Fruit fly (Drosophila melanogaster): ENCODE results near the gene Dip-B.

The Dip-B gene

dm6 chr3R:13803892-13804710 lies 22.0 kb downstream of the Dip-B start (continued):
- no peak for TF ChIP-seq gsb (GFP tag; IDR thresholded peaks at IDR 0.05)
- no peak for TF ChIP-seq Dref (GFP tag; IDR thresholded peaks at IDR 0.05)
- no peak for TF ChIP-seq CG5245 (GFP tag; optimal IDR thresholded peaks at IDR 0.05)
- TF ChIP-seq CG8478 (optimal IDR thresholded peaks at IDR 0.05), result no peak
- TF ChIP-seq CG3065 (GFP tag; optimal IDR thresholded peaks at IDR 0.05), result no peak
- TF ChIP-seq Poxn (GFP tag; IDR thresholded peaks at IDR 0.05), result no peak
- no peak for TF ChIP-seq prd (optimal IDR thresholded peaks at IDR 0.05)
- TF ChIP-seq prd (GFP tag; IDR thresholded peaks at IDR 0.05), result no peak
- no peak for TF ChIP-seq CrebB (tag; optimal IDR thresholded peaks at IDR 0.05)
- no peak for TF ChIP-seq fd102C (GFP tag; optimal IDR thresholded peaks at IDR 0.05)
- TF ChIP-seq slou (GFP tag; optimal IDR thresholded peaks at IDR 0.05), result no peak
- TF ChIP-seq tin (GFP tag; optimal IDR thresholded peaks at IDR 0.05), result peak; percentile 4
- TF ChIP-seq ATbp (GFP tag; optimal IDR thresholded peaks at IDR 0.05), result peak; percentile 37
- TF ChIP-seq HLH54F (GFP tag; optimal IDR thresholded peaks at IDR 0.05), result no peak
- no peak for TF ChIP-seq gcm2 (GFP tag; optimal IDR thresholded peaks at IDR 0.05)
- no peak for TF ChIP-seq ssp (GFP tag; IDR thresholded peaks at IDR 0.05)
- TF ChIP-seq Neu2 (GFP tag; optimal IDR thresholded peaks at IDR 0.05; ENCODE audit: borderline replicate concordance), result no peak
- no peak for TF ChIP-seq CG15011 (GFP tag; optimal IDR thresholded peaks at IDR 0.05)
- TF ChIP-seq nmo (GFP tag; optimal IDR thresholded peaks at IDR 0.05), result peak; percentile 32
- TF ChIP-seq salm (tag; optimal IDR thresholded peaks at IDR 0.05), result no peak
- no peak for TF ChIP-seq Doc3 (GFP tag; IDR thresholded peaks at IDR 0.05; ENCODE audit: partially characterized antibody)
- TF ChIP-seq CG13775 (GFP tag; optimal IDR thresholded peaks at IDR 0.05), result no peak
- peak; percentile 72 for TF ChIP-seq CG2712 (tag; optimal IDR thresholded peaks at IDR 0.05)
- TF ChIP-seq crc (GFP tag; optimal IDR thresholded peaks at IDR 0.05), result no peak
- no peak for TF ChIP-seq mld (GFP tag; IDR thresholded peaks at IDR 0.05; ENCODE audit: partially characterized antibody)
- TF ChIP-seq PHDP (tag; optimal IDR thresholded peaks at IDR 0.05), result peak; percentile 39
- no peak for TF ChIP-seq CG2116 (GFP tag; optimal IDR thresholded peaks at IDR 0.05)
- no peak for TF ChIP-seq CG14050 (GFP tag; IDR thresholded peaks at IDR 0.05)
- no peak for TF ChIP-seq MTF-1 (GFP tag; optimal IDR thresholded peaks at IDR 0.05; ENCODE audit: borderline replicate concordance)
- TF ChIP-seq CG14860 (GFP tag; IDR thresholded peaks at IDR 0.05; ENCODE audit: partially characterized antibody), result no peak
- no peak for TF ChIP-seq twi (tag; optimal IDR thresholded peaks at IDR 0.05)
- TF ChIP-seq CG30020 (tag; optimal IDR thresholded peaks at IDR 0.05), result no peak
- no peak for TF ChIP-seq pum (GFP tag; optimal IDR thresholded peaks at IDR 0.05)
- peak; percentile 41 for TF ChIP-seq CG17829 (tag; optimal IDR thresholded peaks at IDR 0.05)
- no peak for TF ChIP-seq Max (GFP tag; optimal IDR thresholded peaks at IDR 0.05)
- TF ChIP-seq sob (GFP tag; IDR thresholded peaks at IDR 0.05), result no peak; the same call in 1 of the 2 replicates
- TF ChIP-seq CG4730 (GFP tag; IDR thresholded peaks at IDR 0.05), result no peak
- TF ChIP-seq CG42726 (GFP tag; IDR thresholded peaks at IDR 0.05; ENCODE audit: partially characterized antibody), result peak; percentile 37; the same call in 1 of the 2 replicates
- TF ChIP-seq Mes4 (GFP tag; optimal IDR thresholded peaks at IDR 0.05), result no peak
- no peak for TF ChIP-seq CHES-1-like (GFP tag; optimal IDR thresholded peaks at IDR 0.05)
- TF ChIP-seq CG12391 (tag; optimal IDR thresholded peaks at IDR 0.05), result peak; percentile 28
- TF ChIP-seq dpn (GFP tag; optimal IDR thresholded peaks at IDR 0.05), result no peak
- 0 out of 3 replicates have a peak, but pooled peaks have one; percentile 9 for TF ChIP-seq H15 (GFP tag; IDR thresholded peaks at IDR 0.05)
- peak; percentile 46 for TF ChIP-seq CG17359 (tag; optimal IDR thresholded peaks at IDR 0.05)
- TF ChIP-seq Hmx (GFP tag; optimal IDR thresholded peaks at IDR 0.05), result no peak
- no peak for TF ChIP-seq pan (optimal IDR thresholded peaks at IDR 0.05)
- no peak for TF ChIP-seq pan (GFP tag; optimal IDR thresholded peaks at IDR 0.05 in 1 of 2, IDR thresholded peaks at IDR 0.05 in 1 of 2)
- no peak for TF ChIP-seq GATAe (GFP tag; conservative IDR thresholded peaks at IDR 0.05)
- TF ChIP-seq crol (GFP tag; IDR thresholded peaks at IDR 0.05), result no peak
- no peak for TF ChIP-seq Bteb2 (GFP tag; optimal IDR thresholded peaks at IDR 0.05)

All from whole organism, embryonic.